Worm (Caenorhabditis elegans) whole organism, L3 larva: ENCODE data around the gene C05E4.7.
A peak's percentile ranks its signal among the peaks of the same experiment; 100 is the strongest.

Experiments used
- ama-1 ChIP-seq: fragments of 150-350 bp; optimal IDR thresholded peaks from 2 replicates; lab custom pipeline; 2018
- ceh-82 ChIP-seq: fragments of 150-350 bp; optimal IDR thresholded peaks from 2 replicates; lab custom pipeline; 2014; ENCODE audit warnings: missing biosample characterization, missing genetic modification characterization
- elt-2 ChIP-seq: sonication (generic microtip); optimal IDR thresholded peaks from 2 replicates; lab custom pipeline; 2016; ENCODE audit warnings: missing genetic modification reagents, mild to moderate bottlenecking, missing genetic modification characterization, missing compliant biosample characterization
- mdl-1 ChIP-seq: fragments of 150-350 bp; optimal IDR thresholded peaks from 2 replicates; lab custom pipeline; 2014; ENCODE audit warnings: missing biosample characterization, missing genetic modification characterization
- nhr-11 ChIP-seq: fragments of 150-350 bp; optimal IDR thresholded peaks from 2 replicates; lab custom pipeline; 2014; ENCODE audit warnings: missing biosample characterization, missing genetic modification characterization
- zag-1 ChIP-seq: fragments of 150-350 bp; optimal IDR thresholded peaks from 2 replicates; lab custom pipeline; 2014; ENCODE audit warnings: missing biosample characterization, missing genetic modification characterization

- TF ChIP-seq zag-1 (tag; lab: Kevin White, UChicago): no peak
- peak; percentile 99 for TF ChIP-seq ama-1
- TF ChIP-seq nhr-11: peak; percentile 2
- no peak for TF ChIP-seq mdl-1 (tag; lab: Kevin White, UChicago)
- TF ChIP-seq ceh-82 (tag; lab: Kevin White, UChicago): no peak
- TF ChIP-seq elt-2 (tag; lab: Kevin White, UChicago): peak; percentile 76
These were observed 18.0 kb upstream of the C05E4.7 start, which contains the start of gene fbxb-72 for ce11 chrV:723895-724352.
